Fruit fly (Drosophila melanogaster) whole organism, prepupa: Measurements from ENCODE around the gene Saf-B.

Source experiments
- Blimp-1 ChIP-seq: fragments of 200-800 bp; sonication (Bioruptor generic); optimal IDR thresholded peaks from 3 replicates; lab custom pipeline; 2017; ENCODE audit warnings: missing biosample characterization, missing genetic modification characterization, mild to moderate bottlenecking, moderate library complexity, missing genetic modification reagents
- CG8119 ChIP-seq: fragments of 200-800 bp; sonication (Bioruptor generic); IDR thresholded peaks from 3 replicates; pipeline ENCODE4 v1.3.6; 2022; ENCODE audit warnings: missing biosample characterization, missing genetic modification characterization
- CG8319 ChIP-seq: fragments of 200-800 bp; sonication (Bioruptor generic); optimal IDR thresholded peaks from 3 replicates; lab custom pipeline; 2016; ENCODE audit warnings: missing biosample characterization, missing genetic modification characterization
- Gug ChIP-seq: fragments of 200-800 bp; sonication (Bioruptor generic); IDR thresholded peaks from 2 replicates; pipeline ENCODE4 v1.3.6; 2022; ENCODE audit warnings: missing biosample characterization, missing genetic modification characterization
- Hr4 ChIP-seq: fragments of 200-800 bp; sonication (Bioruptor generic); optimal IDR thresholded peaks from 3 replicates; lab custom pipeline; 2016; ENCODE audit warnings: missing biosample characterization, missing genetic modification characterization
- Lpt ChIP-seq: fragments of 200-800 bp; sonication (Bioruptor generic); optimal IDR thresholded peaks from 3 replicates; lab custom pipeline; 2016; ENCODE audit warnings: missing biosample characterization, missing genetic modification characterization
- OdsH ChIP-seq: fragments of 200-800 bp; sonication (Bioruptor generic); optimal IDR thresholded peaks from 3 replicates; lab custom pipeline; 2016; ENCODE audit warnings: missing biosample characterization, missing genetic modification characterization
- Sox102F ChIP-seq: fragments of 200-800 bp; sonication (Bioruptor generic); optimal IDR thresholded peaks from 2 replicates; lab custom pipeline; 2016; ENCODE audit warnings: missing biosample characterization, mild to moderate bottlenecking, missing genetic modification characterization
- acj6 ChIP-seq: fragments of 200-800 bp; sonication (Bioruptor generic); optimal IDR thresholded peaks from 3 replicates; lab custom pipeline; 2016; ENCODE audit warnings: missing biosample characterization, missing genetic modification characterization
- esn ChIP-seq: fragments of 200-800 bp; sonication (Bioruptor generic); optimal IDR thresholded peaks from 2 replicates; lab custom pipeline; 2016; ENCODE audit warnings: missing biosample characterization, mild to moderate bottlenecking, missing genetic modification characterization, moderate library complexity
- net ChIP-seq: fragments of 200-800 bp; sonication (Bioruptor generic); optimal IDR thresholded peaks from 3 replicates; lab custom pipeline; 2016; ENCODE audit warnings: missing biosample characterization, missing genetic modification characterization
- salr ChIP-seq, 2 experiments: fragments of 200-800 bp; sonication (Bioruptor generic); optimal IDR thresholded peaks; 3 replicates each; lab custom pipeline; 2016 to 2018; ENCODE audit warnings: missing biosample characterization in 2 of 2, missing genetic modification characterization in 2 of 2, mild to moderate bottlenecking in 1 of 2
- spab ChIP-seq: fragments of 200-800 bp; sonication (Bioruptor generic); optimal IDR thresholded peaks from 2 replicates; lab custom pipeline; 2017; ENCODE audit warnings: missing biosample characterization, mild to moderate bottlenecking, missing genetic modification characterization, missing genetic modification reagents

dm6 chr3R:24816993-24817854 lies at the start of gene Saf-B, which contains the start of gene CG5808:
- no peak for TF ChIP-seq Hr4 (GFP tag; lab: Kevin White, UChicago)
- TF ChIP-seq Sox102F (GFP tag; lab: Kevin White, UChicago) = no peak
- no peak for TF ChIP-seq acj6
- peak; percentile 52 for TF ChIP-seq esn (GFP tag; lab: Kevin White, UChicago)
- TF ChIP-seq OdsH (GFP tag; lab: Kevin White, UChicago) = no peak
- TF ChIP-seq Blimp-1 (GFP tag; lab: Kevin White, UChicago) = no peak
- no peak for TF ChIP-seq CG8319 (GFP tag; lab: Kevin White, UChicago)
- TF ChIP-seq net (GFP tag; lab: Kevin White, UChicago) = no peak
- TF ChIP-seq salr (GFP tag; optimal IDR thresholded peaks at IDR 0.05; lab: Kevin White, UChicago) = no peak
- TF ChIP-seq spab (GFP tag; lab: Kevin White, UChicago) = no peak
- no peak for TF ChIP-seq CG8119 (GFP tag; lab: Robert Waterston, UW)
- TF ChIP-seq Gug (GFP tag; lab: Robert Waterston, UW) = no peak
- TF ChIP-seq Lpt (GFP tag; lab: Kevin White, UChicago) = no peak
